Fruit fly (Drosophila melanogaster) whole organism, adult: ENCODE measurements around the gene CG2200.

ENCODE experiments used
- CG7045 ChIP-seq: fragments of 200-800 bp; sonication (Bioruptor generic); optimal IDR thresholded peaks from 2 replicates; lab custom pipeline; 2017; ENCODE audit warnings: missing biosample characterization, mild to moderate bottlenecking, missing genetic modification characterization
- Clk ChIP-seq: fragments of 200-800 bp; sonication (Bioruptor generic); optimal IDR thresholded peaks from 2 replicates; lab custom pipeline; 2017; ENCODE audit warnings: missing biosample characterization, missing genetic modification characterization
- Mnt ChIP-seq: fragments of 200-800 bp; sonication (Bioruptor generic); optimal IDR thresholded peaks from 2 replicates; lab custom pipeline; 2016; ENCODE audit warnings: missing biosample characterization, mild to moderate bottlenecking, missing genetic modification characterization
- kay ChIP-seq: fragments of 200-800 bp; sonication (Bioruptor generic); peaks from one replicate; lab custom pipeline; 2016; ENCODE audit warnings: missing biosample characterization, missing genetic modification characterization, borderline replicate concordance
- pad ChIP-seq: fragments of 200-800 bp; sonication (Bioruptor generic); optimal IDR thresholded peaks from 3 replicates; lab custom pipeline; 2017; ENCODE audit warnings: missing biosample characterization, missing genetic modification characterization, mild to moderate bottlenecking, moderate library complexity, missing genetic modification reagents
- toe ChIP-seq: fragments of 200-800 bp; sonication (Bioruptor generic); optimal IDR thresholded peaks from 2 replicates; lab custom pipeline; 2016; ENCODE audit warnings: missing biosample characterization, missing genetic modification characterization

dm6 chrX:13088025-13088805 lies 5.9 kb upstream of the CG2200 start:
- TF ChIP-seq kay (no peak), Clk (GFP tag; lab: Kevin White, UChicago) (no peak), CG7045 (GFP tag; lab: Kevin White, UChicago) (no peak), pad (GFP tag; lab: Kevin White, UChicago) (no peak), Mnt (GFP tag; lab: Kevin White, UChicago) (peak; percentile 3), toe (GFP tag; lab: Kevin White, UChicago) (no peak)
